Worm (Caenorhabditis elegans) whole organism, L3 larva: ENCODE measurements around the gene tlp-1.

ENCODE experiments used
- ceh-16 ChIP-seq: sonication (generic microtip); optimal IDR thresholded peaks from 2 replicates; lab custom pipeline; 2017; ENCODE audit warnings: missing biosample characterization, missing genetic modification characterization
- nhr-12 ChIP-seq: fragments of 150-350 bp; optimal IDR thresholded peaks from 2 replicates; lab custom pipeline; 2014; ENCODE audit warnings: missing biosample characterization, missing genetic modification characterization
- nhr-237 ChIP-seq: fragments of 150-350 bp; optimal IDR thresholded peaks from 2 replicates; lab custom pipeline; 2014; ENCODE audit warnings: missing biosample characterization, missing genetic modification characterization
- pqm-1 ChIP-seq: fragments of 150-350 bp; optimal IDR thresholded peaks from 2 replicates; lab custom pipeline; 2017; ENCODE audit warnings: missing biosample characterization, missing genetic modification characterization, inconsistent platforms

ce11 chrIV:13750033-13750432 lies 46.2 kb upstream of the tlp-1 start, which contains the start of gene sorb-1:
- TF ChIP-seq pqm-1 (tag; lab: Kevin White, UChicago) (no peak), ceh-16 (tag; lab: Kevin White, UChicago) (no peak), nhr-12 (tag; lab: Kevin White, UChicago) (no peak), nhr-237 (tag; lab: Kevin White, UChicago) (no peak)
